Fruit fly (Drosophila melanogaster) whole organism, embryonic: ENCODE results near the gene CG14212.

ENCODE experiments used
- BEAF-32 ChIP-seq: fragments of 200-800 bp; sonication (Bioruptor generic); optimal IDR thresholded peaks from 3 replicates; lab custom pipeline; 2017; ENCODE audit warnings: missing biosample characterization, missing genetic modification characterization, mild to moderate bottlenecking, moderate library complexity, missing genetic modification reagents
- Bdp1 ChIP-seq: fragments of 200-800 bp; sonication (Bioruptor generic); optimal IDR thresholded peaks from 3 replicates; lab custom pipeline; 2016; ENCODE audit warnings: missing biosample characterization, missing genetic modification characterization
- CG10979 ChIP-seq: fragments of 200-800 bp; sonication (Bioruptor generic); optimal IDR thresholded peaks from 2 replicates; lab custom pipeline; 2018; ENCODE audit warnings: missing biosample characterization, mild to moderate bottlenecking, missing genetic modification characterization, moderate library complexity
- CG11398 ChIP-seq: fragments of 200-800 bp; sonication (Bioruptor generic); optimal IDR thresholded peaks from 2 replicates; lab custom pipeline; 2016; ENCODE audit warnings: missing biosample characterization, missing genetic modification characterization
- CG12299 ChIP-seq: fragments of 200-800 bp; sonication (Bioruptor generic); optimal IDR thresholded peaks from 2 replicates; lab custom pipeline; 2018; ENCODE audit warnings: missing biosample characterization, mild to moderate bottlenecking, missing genetic modification characterization
- CG12391 ChIP-seq: fragments of 200-800 bp; sonication (Bioruptor generic); optimal IDR thresholded peaks from 3 replicates; lab custom pipeline; 2018; ENCODE audit warnings: missing biosample characterization, mild to moderate bottlenecking, missing genetic modification characterization, moderate library complexity
- CG13624 ChIP-seq: fragments of 200-800 bp; sonication (Bioruptor generic); optimal IDR thresholded peaks from 2 replicates; lab custom pipeline; 2016; ENCODE audit warnings: missing biosample characterization, missing genetic modification characterization
- CG14965 ChIP-seq: fragments of 200-800 bp; sonication (Bioruptor generic); optimal IDR thresholded peaks from 2 replicates; lab custom pipeline; 2016; ENCODE audit warnings: missing biosample characterization, missing genetic modification characterization, borderline replicate concordance
- CG15514 ChIP-seq: fragments of 200-800 bp; sonication (Bioruptor generic); optimal IDR thresholded peaks from 3 replicates; lab custom pipeline; 2017; ENCODE audit warnings: missing biosample characterization, missing genetic modification characterization, mild to moderate bottlenecking, moderate library complexity, missing genetic modification reagents
- CG1647 ChIP-seq: fragments of 200-800 bp; sonication (Bioruptor generic); optimal IDR thresholded peaks from 3 replicates; lab custom pipeline; 2016; ENCODE audit warnings: missing biosample characterization, missing genetic modification characterization
- CG17361 ChIP-seq: fragments of 200-800 bp; sonication (Bioruptor generic); IDR thresholded peaks from 3 replicates; pipeline ENCODE4 v1.3.6; 2022; ENCODE audit warnings: missing biosample characterization, missing genetic modification characterization
- CG17385 ChIP-seq: fragments of 200-800 bp; sonication (Bioruptor generic); optimal IDR thresholded peaks from 3 replicates; lab custom pipeline; 2018; ENCODE audit warnings: missing biosample characterization, mild to moderate bottlenecking, missing genetic modification characterization
- CG2202 ChIP-seq: fragments of 200-800 bp; sonication (Bioruptor generic); optimal IDR thresholded peaks from 2 replicates; lab custom pipeline; 2018; ENCODE audit warnings: missing biosample characterization, mild to moderate bottlenecking, missing genetic modification characterization
- CG2712 ChIP-seq: fragments of 200-800 bp; optimal IDR thresholded peaks from 3 replicates; lab custom pipeline; 2019; ENCODE audit warnings: missing biosample characterization, mild to moderate bottlenecking, missing genetic modification characterization, moderate library complexity
- CG2889 ChIP-seq: fragments of 200-800 bp; sonication (Bioruptor generic); IDR thresholded peaks from 3 replicates; pipeline ENCODE4 v1.3.6; 2022; ENCODE audit warnings: missing biosample characterization, missing genetic modification characterization
- CG30403 ChIP-seq: fragments of 200-800 bp; sonication (Bioruptor generic); optimal IDR thresholded peaks from 3 replicates; lab custom pipeline; 2016; ENCODE audit warnings: missing biosample characterization, missing genetic modification characterization
- CG30431 ChIP-seq: fragments of 200-800 bp; sonication (Bioruptor generic); optimal IDR thresholded peaks from 2 replicates; lab custom pipeline; 2017; ENCODE audit warnings: missing biosample characterization, missing genetic modification characterization
- CG3065 ChIP-seq: fragments of 200-800 bp; sonication (Bioruptor generic); optimal IDR thresholded peaks from 2 replicates; lab custom pipeline; 2016; ENCODE audit warnings: missing biosample characterization, missing genetic modification characterization
- CG31365 ChIP-seq: fragments of 200-800 bp; sonication (Bioruptor generic); optimal IDR thresholded peaks from 2 replicates; lab custom pipeline; 2018; ENCODE audit warnings: missing biosample characterization, mild to moderate bottlenecking, missing genetic modification characterization
- CG3407 ChIP-seq: fragments of 200-800 bp; sonication (Bioruptor generic); optimal IDR thresholded peaks from 2 replicates; lab custom pipeline; 2018; ENCODE audit warnings: missing biosample characterization, mild to moderate bottlenecking, missing genetic modification characterization
- CG4820 ChIP-seq: fragments of 200-800 bp; sonication (Bioruptor generic); optimal IDR thresholded peaks from 3 replicates; lab custom pipeline; 2016; ENCODE audit warnings: missing biosample characterization, missing genetic modification characterization
- CG7271 ChIP-seq: fragments of 200-800 bp; sonication (Bioruptor generic); optimal IDR thresholded peaks from 2 replicates; lab custom pipeline; 2018; ENCODE audit warnings: missing biosample characterization, mild to moderate bottlenecking, missing genetic modification characterization, moderate library complexity
- CG8281 ChIP-seq: fragments of 200-800 bp; sonication (Bioruptor generic); optimal IDR thresholded peaks from 2 replicates; lab custom pipeline; 2018; ENCODE audit warnings: missing biosample characterization, mild to moderate bottlenecking, missing genetic modification characterization, moderate library complexity
- CG8388 ChIP-seq: fragments of 200-800 bp; sonication (Bioruptor generic); optimal IDR thresholded peaks from 2 replicates; lab custom pipeline; 2019; ENCODE audit warnings: missing biosample characterization, mild to moderate bottlenecking, missing genetic modification characterization, moderate library complexity
- CTCF ChIP-seq: fragments of 200-800 bp; sonication (Bioruptor generic); optimal IDR thresholded peaks from 2 replicates; lab custom pipeline; 2017; ENCODE audit warnings: missing biosample characterization, mild to moderate bottlenecking, missing genetic modification characterization, moderate library complexity
- Dip2 ChIP-seq: fragments of 200-800 bp; sonication (Bioruptor generic); IDR thresholded peaks from 2 replicates; pipeline ENCODE4 v1.3.6; 2022; ENCODE audit warnings: missing biosample characterization, missing genetic modification characterization
- Dip3 ChIP-seq: fragments of 200-800 bp; sonication (Bioruptor generic); optimal IDR thresholded peaks from 3 replicates; lab custom pipeline; 2016; ENCODE audit warnings: missing biosample characterization, missing genetic modification characterization
- Dll ChIP-seq: fragments of 200-800 bp; sonication (Bioruptor generic); IDR thresholded peaks from 4 replicates; pipeline ENCODE4 v1.3.6; 2022; ENCODE audit warnings: missing biosample characterization, missing genetic modification characterization; ENCODE audit not compliant: partially characterized antibody
- E2f2 ChIP-seq: fragments of 200-800 bp; sonication (Bioruptor generic); IDR thresholded peaks from 2 replicates; pipeline ENCODE4 v1.3.6; 2022; ENCODE audit warnings: missing biosample characterization, missing genetic modification characterization
- HHEX ChIP-seq: fragments of 200-800 bp; sonication (Bioruptor generic); optimal IDR thresholded peaks from 3 replicates; lab custom pipeline; 2017; ENCODE audit warnings: missing biosample characterization, mild to moderate bottlenecking, missing genetic modification characterization, missing genetic modification reagents
- HLH54F ChIP-seq: fragments of 200-800 bp; sonication (Bioruptor generic); optimal IDR thresholded peaks from 3 replicates; lab custom pipeline; 2016; ENCODE audit warnings: missing biosample characterization, missing genetic modification characterization
- Hand ChIP-seq: fragments of 200-800 bp; sonication (Bioruptor generic); optimal IDR thresholded peaks from 2 replicates; lab custom pipeline; 2017; ENCODE audit warnings: mild to moderate bottlenecking, missing biosample characterization, missing genetic modification reagents, missing genetic modification characterization
- Mad ChIP-seq: fragments of 200-800 bp; sonication (Bioruptor generic); optimal IDR thresholded peaks from 2 replicates; lab custom pipeline; 2016; ENCODE audit warnings: missing biosample characterization, missing genetic modification characterization
- Rfx ChIP-seq: fragments of 200-800 bp; sonication (Bioruptor generic); IDR thresholded peaks from 2 replicates; pipeline ENCODE4 v1.3.6; 2022; ENCODE audit warnings: missing biosample characterization, missing genetic modification characterization
- Xbp1 ChIP-seq: fragments of 200-800 bp; sonication (Bioruptor generic); optimal IDR thresholded peaks from 3 replicates; lab custom pipeline; 2016; ENCODE audit warnings: missing biosample characterization, mild to moderate bottlenecking, missing genetic modification characterization
- cg ChIP-seq: fragments of 200-800 bp; sonication (Bioruptor generic); optimal IDR thresholded peaks from 3 replicates; lab custom pipeline; 2019; ENCODE audit warnings: missing biosample characterization, mild to moderate bottlenecking, missing genetic modification characterization, moderate library complexity
- chif ChIP-seq, 2 experiments: fragments of 200-800 bp; sonication (Bioruptor generic); optimal IDR thresholded peaks; 3 replicates each; lab custom pipeline; 2016; ENCODE audit warnings: missing biosample characterization in 2 of 2, missing genetic modification characterization in 2 of 2
- crc ChIP-seq: fragments of 200-800 bp; sonication (Bioruptor generic); optimal IDR thresholded peaks from 2 replicates; lab custom pipeline; 2016; ENCODE audit warnings: missing biosample characterization, missing genetic modification characterization
- fd102C ChIP-seq: fragments of 200-800 bp; sonication (Bioruptor generic); optimal IDR thresholded peaks from 2 replicates; lab custom pipeline; 2018; ENCODE audit warnings: missing biosample characterization, mild to moderate bottlenecking, missing genetic modification characterization, moderate library complexity
- fd96Cb ChIP-seq: fragments of 200-800 bp; sonication (Bioruptor generic); optimal IDR thresholded peaks from 2 replicates; lab custom pipeline; 2018; ENCODE audit warnings: missing biosample characterization, mild to moderate bottlenecking, missing genetic modification characterization, moderate library complexity
- grau ChIP-seq: fragments of 200-800 bp; optimal IDR thresholded peaks from 3 replicates; lab custom pipeline; 2019; ENCODE audit warnings: missing biosample characterization, mild to moderate bottlenecking, missing genetic modification characterization, moderate library complexity
- nerfin-1 ChIP-seq: fragments of 200-800 bp; sonication (Bioruptor generic); optimal IDR thresholded peaks from 3 replicates; lab custom pipeline; 2019; ENCODE audit warnings: missing biosample characterization, mild to moderate bottlenecking, missing genetic modification characterization, moderate library complexity
- org-1 ChIP-seq: fragments of 200-800 bp; sonication (Bioruptor generic); optimal IDR thresholded peaks from 2 replicates; lab custom pipeline; 2017; ENCODE audit warnings: missing biosample characterization, missing genetic modification characterization
- shn ChIP-seq: fragments of 200-800 bp; sonication (Bioruptor generic); optimal IDR thresholded peaks from 3 replicates; lab custom pipeline; 2016; ENCODE audit warnings: missing biosample characterization, missing genetic modification characterization
- sna ChIP-seq: fragments of 200-800 bp; sonication (Bioruptor generic); IDR thresholded peaks from 2 replicates; pipeline ENCODE4 v1.3.6; 2022; ENCODE audit warnings: missing biosample characterization, missing genetic modification characterization; ENCODE audit not compliant: partially characterized antibody
- sr ChIP-seq: fragments of 200-800 bp; sonication (Bioruptor generic); IDR thresholded peaks from 3 replicates; pipeline ENCODE4 v1.3.6; 2022; ENCODE audit warnings: missing biosample characterization, missing genetic modification characterization
- tin ChIP-seq: fragments of 200-800 bp; sonication (Bioruptor generic); optimal IDR thresholded peaks from 3 replicates; lab custom pipeline; 2016; ENCODE audit warnings: missing biosample characterization, missing genetic modification characterization
- tup ChIP-seq: fragments of 200-800 bp; sonication (Bioruptor generic); optimal IDR thresholded peaks from 2 replicates; lab custom pipeline; 2016; ENCODE audit warnings: missing biosample characterization, mild to moderate bottlenecking, missing genetic modification characterization, moderate library complexity
- yki ChIP-seq: fragments of >200 bp; optimal IDR thresholded peaks from 3 replicates; lab custom pipeline; 2018
- z ChIP-seq: fragments of 200-800 bp; sonication (Bioruptor generic); IDR thresholded peaks from 3 replicates; pipeline ENCODE4 v1.3.6; 2022; ENCODE audit warnings: missing biosample characterization, missing genetic modification characterization
- zfh2 ChIP-seq: fragments of 200-800 bp; sonication (Bioruptor generic); optimal IDR thresholded peaks from 2 replicates; lab custom pipeline; 2016; ENCODE audit warnings: missing biosample characterization, missing genetic modification characterization

CG14212 gene

dm6 chrX:19645873-19646541 is 20.5 kb downstream of the CG14212 start, which contains the start of gene Arp10:
Gene Arp10, minus strand, starts transcription at chrX:19646176.
- TF ChIP-seq zfh2 (peak; percentile 14), HLH54F (GFP tag; lab: Kevin White, UChicago) (no peak), chif (GFP tag; optimal IDR thresholded peaks at IDR 0.05; lab: Kevin White, UChicago) (no peak), Mad (GFP tag; lab: Kevin White, UChicago) (no peak), nerfin-1 (tag; lab: Kevin White, UChicago) (no peak), CG2712 (peak; percentile 8), Rfx (GFP tag; lab: Robert Waterston, UW) (0 out of 2 replicates have a peak, but pooled peaks have one; percentile 16), Hand (GFP tag; lab: Kevin White, UChicago) (no peak), CG30431 (no peak), CG17385 (GFP tag; lab: Kevin White, UChicago) (no peak), CG3407 (GFP tag; lab: Kevin White, UChicago) (no peak), CG11398 (GFP tag; lab: Kevin White, UChicago) (no peak), CG12391 (tag; lab: Kevin White, UChicago) (peak; percentile 33), shn (no peak), HHEX (GFP tag; lab: Kevin White, UChicago) (no peak), Dll (peak; percentile 59; the same call in 3 of the 4 replicates), cg (GFP tag; lab: Kevin White, UChicago) (no peak), CG14965 (no peak), CG2889 (GFP tag; lab: Robert Waterston, UW) (no peak), grau (tag; lab: Kevin White, UChicago) (peak; percentile 46), CG10979 (no peak), E2f2 (GFP tag; lab: Robert Waterston, UW) (peak; percentile 75), CG1647 (GFP tag; lab: Kevin White, UChicago) (no peak), Xbp1 (GFP tag; lab: Kevin White, UChicago) (peak; percentile 31), CG7271 (no peak), fd96Cb (tag; lab: Kevin White, UChicago) (no peak), Dip3 (GFP tag; lab: Kevin White, UChicago) (no peak), sna (no peak), crc (no peak), Dip2 (GFP tag; lab: Robert Waterston, UW) (no peak), CG8388 (no peak), CG12299 (no peak), tin (GFP tag; lab: Kevin White, UChicago) (no peak), fd102C (GFP tag; lab: Kevin White, UChicago) (no peak), CG30403 (peak; percentile 23), CG3065 (GFP tag; lab: Kevin White, UChicago) (no peak), CG13624 (no peak), sr (GFP tag; lab: Robert Waterston, UW) (no peak), yki (lab: Kevin White, UChicago) (no peak), CTCF (no peak), CG15514 (GFP tag; lab: Kevin White, UChicago) (peak; percentile 60), CG17361 (GFP tag; lab: Robert Waterston, UW) (0 out of 3 replicates have a peak, but pooled peaks have one; percentile 35), Bdp1 (GFP tag; lab: Kevin White, UChicago) (no peak), org-1 (no peak), CG2202 (tag; lab: Kevin White, UChicago) (no peak), tup (GFP tag; lab: Kevin White, UChicago) (no peak), z (GFP tag; lab: Robert Waterston, UW) (no peak), CG4820 (GFP tag; lab: Kevin White, UChicago) (no peak), BEAF-32 (GFP tag; lab: Kevin White, UChicago) (peak; percentile 62), CG31365 (tag; lab: Kevin White, UChicago) (no peak), CG8281 (tag; lab: Kevin White, UChicago) (no peak)
